Fruit fly (Drosophila melanogaster) whole organism, embryonic: ENCODE results near the gene CG6656.

Source experiments
- Adf1 ChIP-seq: fragments of 200-800 bp; sonication (Bioruptor generic); IDR thresholded peaks from 2 replicates; pipeline ENCODE4 v1.3.6; 2022; ENCODE audit warnings: missing biosample characterization, missing genetic modification characterization
- CG10209 ChIP-seq: fragments of 200-800 bp; sonication (Bioruptor generic); optimal IDR thresholded peaks from 3 replicates; lab custom pipeline; 2017; ENCODE audit warnings: missing biosample characterization, mild to moderate bottlenecking, missing genetic modification characterization, missing genetic modification reagents
- CG10462 ChIP-seq: fragments of 200-800 bp; sonication (Bioruptor generic); optimal IDR thresholded peaks from 2 replicates; lab custom pipeline; 2016; ENCODE audit warnings: missing biosample characterization, missing genetic modification characterization
- CG12071 ChIP-seq: fragments of 200-800 bp; sonication (Bioruptor generic); optimal IDR thresholded peaks from 3 replicates; lab custom pipeline; 2018; ENCODE audit warnings: missing biosample characterization, mild to moderate bottlenecking, missing genetic modification characterization
- CG14860 ChIP-seq: fragments of 200-800 bp; sonication (Bioruptor generic); IDR thresholded peaks from 3 replicates; pipeline ENCODE4 v1.3.6; 2022; ENCODE audit warnings: missing biosample characterization, missing genetic modification characterization; ENCODE audit not compliant: partially characterized antibody
- CG1529 ChIP-seq: fragments of 200-800 bp; sonication (Bioruptor generic); optimal IDR thresholded peaks from 3 replicates; lab custom pipeline; 2018; ENCODE audit warnings: missing biosample characterization, missing genetic modification characterization
- CG1603 ChIP-seq: fragments of 200-800 bp; sonication (Bioruptor generic); optimal IDR thresholded peaks from 2 replicates; lab custom pipeline; 2019; ENCODE audit warnings: missing biosample characterization, mild to moderate bottlenecking, missing genetic modification characterization, moderate library complexity
- CG16779 ChIP-seq: fragments of 200-800 bp; sonication (Bioruptor generic); IDR thresholded peaks from 2 replicates; pipeline ENCODE4 v1.3.6; 2022; ENCODE audit warnings: missing biosample characterization, missing genetic modification characterization
- CG17186 ChIP-seq: fragments of 200-800 bp; sonication (Bioruptor generic); optimal IDR thresholded peaks from 3 replicates; lab custom pipeline; 2017; ENCODE audit warnings: missing biosample characterization, missing genetic modification reagents, missing genetic modification characterization
- CG1792 ChIP-seq: fragments of 200-800 bp; sonication (Bioruptor generic); optimal IDR thresholded peaks from 2 replicates; lab custom pipeline; 2016; ENCODE audit warnings: missing biosample characterization, missing genetic modification characterization
- CG18599 ChIP-seq: fragments of 200-800 bp; sonication (Bioruptor generic); optimal IDR thresholded peaks from 3 replicates; lab custom pipeline; 2017; ENCODE audit warnings: missing biosample characterization, missing genetic modification characterization, mild to moderate bottlenecking, moderate library complexity, missing genetic modification reagents
- CG2129 ChIP-seq: fragments of 200-800 bp; sonication (Bioruptor generic); IDR thresholded peaks from 2 replicates; pipeline ENCODE4 v1.3.6; 2022; ENCODE audit warnings: missing biosample characterization, missing genetic modification characterization; ENCODE audit not compliant: partially characterized antibody
- CG31388 ChIP-seq: fragments of 200-800 bp; sonication (Bioruptor generic); optimal IDR thresholded peaks from 2 replicates; lab custom pipeline; 2016; ENCODE audit warnings: missing biosample characterization, missing genetic modification characterization
- CG3163 ChIP-seq: fragments of 200-800 bp; sonication (Bioruptor generic); optimal IDR thresholded peaks from 3 replicates; lab custom pipeline; 2016; ENCODE audit warnings: missing biosample characterization, missing genetic modification characterization
- CG34422 ChIP-seq: fragments of 200-800 bp; sonication (Bioruptor generic); IDR thresholded peaks from 3 replicates; pipeline ENCODE4 v1.3.6; 2022; ENCODE audit warnings: missing biosample characterization, missing genetic modification characterization
- CG4617 ChIP-seq: fragments of 200-800 bp; sonication (Bioruptor generic); optimal IDR thresholded peaks from 3 replicates; lab custom pipeline; 2016; ENCODE audit warnings: missing biosample characterization, missing genetic modification characterization, borderline replicate concordance
- CG5180 ChIP-seq: fragments of 200-800 bp; sonication (Bioruptor generic); optimal IDR thresholded peaks from 3 replicates; lab custom pipeline; 2017; ENCODE audit warnings: missing biosample characterization, missing genetic modification characterization, mild to moderate bottlenecking, moderate library complexity, missing genetic modification reagents
- CG7928 ChIP-seq: fragments of 200-800 bp; sonication (Bioruptor generic); optimal IDR thresholded peaks from 2 replicates; lab custom pipeline; 2017; ENCODE audit warnings: missing biosample characterization, mild to moderate bottlenecking, missing genetic modification characterization
- CG9215 ChIP-seq: fragments of 200-800 bp; sonication (Bioruptor generic); IDR thresholded peaks from 2 replicates; pipeline ENCODE4 v1.3.6; 2022; ENCODE audit warnings: missing biosample characterization, missing genetic modification characterization
- CG9817 ChIP-seq: fragments of 200-800 bp; sonication (Bioruptor generic); optimal IDR thresholded peaks from 2 replicates; lab custom pipeline; 2018; ENCODE audit warnings: missing biosample characterization, mild to moderate bottlenecking, missing genetic modification characterization, moderate library complexity
- Chrac-16 ChIP-seq: fragments of 200-800 bp; sonication (Bioruptor generic); optimal IDR thresholded peaks from 3 replicates; lab custom pipeline; 2016; ENCODE audit warnings: missing biosample characterization, missing genetic modification characterization
- CoRest ChIP-seq: fragments of 200-800 bp; sonication (Bioruptor generic); optimal IDR thresholded peaks from 3 replicates; lab custom pipeline; 2018; ENCODE audit warnings: missing biosample characterization, mild to moderate bottlenecking, missing genetic modification characterization, moderate library complexity
- Doc2 ChIP-seq: fragments of 200-800 bp; sonication (Bioruptor generic); IDR thresholded peaks from 2 replicates; pipeline ENCODE4 v1.3.6; 2022; ENCODE audit warnings: missing biosample characterization, missing genetic modification characterization
- Fer3 ChIP-seq: fragments of 200-800 bp; sonication (Bioruptor generic); optimal IDR thresholded peaks from 2 replicates; lab custom pipeline; 2018; ENCODE audit warnings: missing biosample characterization, mild to moderate bottlenecking, missing genetic modification characterization, moderate library complexity
- HLH3B ChIP-seq: fragments of 200-800 bp; sonication (Bioruptor generic); IDR thresholded peaks from 2 replicates; pipeline ENCODE4 v1.3.6; 2022; ENCODE audit warnings: missing biosample characterization, missing genetic modification characterization
- HLH4C ChIP-seq: fragments of 200-800 bp; sonication (Bioruptor generic); IDR thresholded peaks from 3 replicates; pipeline ENCODE4 v1.3.6; 2022; ENCODE audit warnings: missing biosample characterization, missing genetic modification characterization; ENCODE audit not compliant: partially characterized antibody
- HLH54F ChIP-seq: fragments of 200-800 bp; sonication (Bioruptor generic); optimal IDR thresholded peaks from 3 replicates; lab custom pipeline; 2016; ENCODE audit warnings: missing biosample characterization, missing genetic modification characterization
- Kr ChIP-seq: fragments of 200-800 bp; sonication (Bioruptor generic); optimal IDR thresholded peaks from 2 replicates; lab custom pipeline; 2017; ENCODE audit warnings: missing biosample characterization, mild to moderate bottlenecking, missing genetic modification characterization
- Meics ChIP-seq: fragments of 200-800 bp; sonication (Bioruptor generic); optimal IDR thresholded peaks from 2 replicates; lab custom pipeline; 2017; ENCODE audit warnings: missing biosample characterization, mild to moderate bottlenecking, missing genetic modification characterization
- NC2α ChIP-seq: fragments of 200-800 bp; sonication (Bioruptor generic); optimal IDR thresholded peaks from 2 replicates; lab custom pipeline; 2016; ENCODE audit warnings: missing biosample characterization, missing genetic modification characterization
- Ptx1 ChIP-seq: fragments of 200-800 bp; sonication (Bioruptor generic); IDR thresholded peaks from 2 replicates; pipeline ENCODE4 v1.3.6; 2022; ENCODE audit warnings: missing biosample characterization, missing genetic modification characterization
- Sry-β ChIP-seq: fragments of 200-800 bp; sonication (Bioruptor generic); optimal IDR thresholded peaks from 2 replicates; lab custom pipeline; 2018; ENCODE audit warnings: missing biosample characterization, mild to moderate bottlenecking, missing genetic modification characterization, moderate library complexity
- TFAM ChIP-seq: fragments of 200-800 bp; sonication (Bioruptor generic); optimal IDR thresholded peaks from 2 replicates; lab custom pipeline; 2017; ENCODE audit warnings: missing biosample characterization, missing genetic modification characterization, inconsistent platforms
- ac ChIP-seq: fragments of 200-800 bp; sonication (Bioruptor generic); optimal IDR thresholded peaks from 3 replicates; lab custom pipeline; 2017; ENCODE audit warnings: missing biosample characterization, mild to moderate bottlenecking, missing genetic modification characterization
- ase ChIP-seq: fragments of 200-800 bp; sonication (Bioruptor generic); IDR thresholded peaks from 3 replicates; pipeline ENCODE4 v1.3.6; 2022; ENCODE audit warnings: missing biosample characterization, missing genetic modification characterization
- ash1 ChIP-seq: fragments of 200-800 bp; sonication (Bioruptor generic); optimal IDR thresholded peaks from 2 replicates; lab custom pipeline; 2018; ENCODE audit warnings: missing biosample characterization, mild to moderate bottlenecking, missing genetic modification characterization
- bab2 ChIP-seq: fragments of 200-800 bp; sonication (Bioruptor generic); optimal IDR thresholded peaks from 2 replicates; lab custom pipeline; 2016; ENCODE audit warnings: missing biosample characterization, missing genetic modification characterization
- crp ChIP-seq, 2 experiments: fragments of 200-800 bp; sonication (Bioruptor generic); optimal IDR thresholded peaks; 2 replicates in 1 of 2; 3 replicates in 1 of 2; lab custom pipeline; 2017; ENCODE audit warnings: missing biosample characterization in 2 of 2, missing genetic modification characterization in 2 of 2, mild to moderate bottlenecking in 1 of 2, moderate library complexity in 1 of 2
- gcm ChIP-seq: fragments of 200-800 bp; sonication (Bioruptor generic); optimal IDR thresholded peaks from 2 replicates; lab custom pipeline; 2019; ENCODE audit warnings: missing biosample characterization, mild to moderate bottlenecking, missing genetic modification characterization, moderate library complexity
- gfzf ChIP-seq: fragments of 200-800 bp; sonication (Bioruptor generic); optimal IDR thresholded peaks from 2 replicates; lab custom pipeline; 2016; ENCODE audit warnings: missing biosample characterization, mild to moderate bottlenecking, missing genetic modification characterization, moderate library complexity
- gt ChIP-seq: fragments of 200-800 bp; sonication (Bioruptor generic); IDR thresholded peaks from 2 replicates; pipeline ENCODE4 v1.3.6; 2022; ENCODE audit warnings: missing biosample characterization, missing genetic modification characterization
- her ChIP-seq: fragments of 200-800 bp; sonication (Bioruptor generic); optimal IDR thresholded peaks from 2 replicates; lab custom pipeline; 2016; ENCODE audit warnings: missing biosample characterization, missing genetic modification characterization
- jing ChIP-seq: fragments of 200-800 bp; sonication (Bioruptor generic); optimal IDR thresholded peaks from 2 replicates; lab custom pipeline; 2018; ENCODE audit warnings: missing biosample characterization, mild to moderate bottlenecking, missing genetic modification characterization
- knrl ChIP-seq: fragments of 200-800 bp; sonication (Bioruptor generic); IDR thresholded peaks from 3 replicates; pipeline ENCODE4 v1.3.6; 2022; ENCODE audit warnings: missing biosample characterization, missing genetic modification characterization; ENCODE audit not compliant: partially characterized antibody
- lab ChIP-seq: fragments of 200-800 bp; sonication (Bioruptor generic); optimal IDR thresholded peaks from 3 replicates; lab custom pipeline; 2017; ENCODE audit warnings: missing biosample characterization, missing genetic modification characterization, mild to moderate bottlenecking, moderate library complexity, missing genetic modification reagents
- onecut ChIP-seq: fragments of 200-800 bp; sonication (Bioruptor generic); IDR thresholded peaks from 2 replicates; pipeline ENCODE4 v1.3.6; 2022; ENCODE audit warnings: missing biosample characterization, missing genetic modification characterization
- pfk ChIP-seq: fragments of 200-800 bp; sonication (Bioruptor generic); optimal IDR thresholded peaks from 2 replicates; lab custom pipeline; 2018; ENCODE audit warnings: missing biosample characterization, mild to moderate bottlenecking, missing genetic modification characterization, moderate library complexity
- ssp ChIP-seq: fragments of 200-800 bp; sonication (Bioruptor generic); IDR thresholded peaks from 2 replicates; pipeline ENCODE4 v1.3.6; 2022; ENCODE audit warnings: missing biosample characterization, missing genetic modification characterization
- tup ChIP-seq: fragments of 200-800 bp; sonication (Bioruptor generic); optimal IDR thresholded peaks from 2 replicates; lab custom pipeline; 2016; ENCODE audit warnings: missing biosample characterization, mild to moderate bottlenecking, missing genetic modification characterization, moderate library complexity
- twi ChIP-seq: fragments of 200-800 bp; optimal IDR thresholded peaks from 2 replicates; lab custom pipeline; 2019; ENCODE audit warnings: missing biosample characterization, mild to moderate bottlenecking, missing genetic modification characterization, moderate library complexity
- yki ChIP-seq: fragments of >200 bp; optimal IDR thresholded peaks from 3 replicates; lab custom pipeline; 2018

CG6656 gene

dm6 chr3R:21859509-21859908 is 15.6 kb upstream of the CG6656 start (continued):
- TF ChIP-seq TFAM (GFP tag; lab: Kevin White, UChicago) (no peak), CG2129 (GFP tag; lab: Robert Waterston, UW) (no peak), NC2α (GFP tag; lab: Kevin White, UChicago) (no peak), Doc2 (GFP tag; lab: Robert Waterston, UW) (no peak), CG4617 (GFP tag; lab: Kevin White, UChicago) (no peak), CG1603 (tag; lab: Kevin White, UChicago) (peak; percentile 49), Kr (GFP tag; lab: Kevin White, UChicago) (no peak), HLH54F (no peak), CG3163 (GFP tag; lab: Kevin White, UChicago) (no peak), her (GFP tag; lab: Kevin White, UChicago) (no peak), ase (GFP tag; lab: Robert Waterston, UW) (no peak), CG1529 (GFP tag; lab: Kevin White, UChicago) (peak; percentile 40), CG14860 (GFP tag; lab: Robert Waterston, UW) (no peak), CG16779 (GFP tag; lab: Robert Waterston, UW) (no peak), crp (GFP tag; optimal IDR thresholded peaks at IDR 0.05; lab: Kevin White, UChicago) (no peak), knrl (no peak), twi (tag; lab: Kevin White, UChicago) (peak; percentile 24), CoRest (tag; lab: Kevin White, UChicago) (peak; percentile 52), CG34422 (0 out of 3 replicates have a peak, but pooled peaks have one; percentile 37), ssp (GFP tag; lab: Robert Waterston, UW) (no peak), HLH4C (GFP tag; lab: Robert Waterston, UW) (no peak), Chrac-16 (GFP tag; lab: Kevin White, UChicago) (peak; percentile 51), CG12071 (GFP tag; lab: Kevin White, UChicago) (no peak), gcm (GFP tag; lab: Kevin White, UChicago) (peak; percentile 68), Ptx1 (peak; percentile 42; the same call in 1 of the 2 replicates), yki (lab: Kevin White, UChicago) (no peak), pfk (GFP tag; lab: Kevin White, UChicago) (no peak), ac (GFP tag; lab: Kevin White, UChicago) (no peak), bab2 (peak; percentile 47), onecut (GFP tag; lab: Robert Waterston, UW) (peak; percentile 33), jing (GFP tag; lab: Kevin White, UChicago) (peak; percentile 27), CG7928 (GFP tag; lab: Kevin White, UChicago) (no peak), CG17186 (GFP tag; lab: Kevin White, UChicago) (no peak), CG9817 (tag; lab: Kevin White, UChicago) (peak; percentile 16), CG10462 (GFP tag; lab: Kevin White, UChicago) (peak; percentile 1), Sry-β (GFP tag; lab: Kevin White, UChicago) (no peak), Adf1 (no peak), ash1 (GFP tag; lab: Kevin White, UChicago) (no peak), lab (no peak), Meics (GFP tag; lab: Kevin White, UChicago) (no peak), tup (GFP tag; lab: Kevin White, UChicago) (no peak), HLH3B (no peak), CG18599 (GFP tag; lab: Kevin White, UChicago) (no peak), gfzf (no peak), CG1792 (GFP tag; lab: Kevin White, UChicago) (no peak), CG10209 (GFP tag; lab: Kevin White, UChicago) (peak; percentile 41), CG31388 (GFP tag; lab: Kevin White, UChicago) (no peak), CG9215 (no peak), gt (no peak), Fer3 (tag; lab: Kevin White, UChicago) (no peak), CG5180 (GFP tag; lab: Kevin White, UChicago) (no peak)
